Fruit fly (Drosophila melanogaster) whole organism, adult: ENCODE results near the gene Ddrgk1.

Experiments used
- CG11617 ChIP-seq: fragments of 200-800 bp; sonication (Bioruptor generic); optimal IDR thresholded peaks from 2 replicates; lab custom pipeline; 2017; ENCODE audit warnings: mild to moderate bottlenecking, missing biosample characterization, missing genetic modification reagents, missing genetic modification characterization
- CG12768 ChIP-seq: fragments of 200-800 bp; sonication (Bioruptor generic); optimal IDR thresholded peaks from 2 replicates; lab custom pipeline; 2017; ENCODE audit warnings: missing biosample characterization, missing genetic modification characterization, mild to moderate bottlenecking, moderate library complexity, missing genetic modification reagents
- CG1620 ChIP-seq: fragments of 200-800 bp; sonication (Bioruptor generic); optimal IDR thresholded peaks from 2 replicates; lab custom pipeline; 2016; ENCODE audit warnings: missing biosample characterization, missing genetic modification characterization
- CG33017 ChIP-seq: fragments of 200-800 bp; sonication (Bioruptor generic); optimal IDR thresholded peaks from 2 replicates; lab custom pipeline; 2018; ENCODE audit warnings: missing biosample characterization, mild to moderate bottlenecking, missing genetic modification characterization, moderate library complexity
- CG7045 ChIP-seq: fragments of 200-800 bp; sonication (Bioruptor generic); optimal IDR thresholded peaks from 2 replicates; lab custom pipeline; 2017; ENCODE audit warnings: missing biosample characterization, mild to moderate bottlenecking, missing genetic modification characterization
- Mnt ChIP-seq: fragments of 200-800 bp; sonication (Bioruptor generic); optimal IDR thresholded peaks from 2 replicates; lab custom pipeline; 2016; ENCODE audit warnings: missing biosample characterization, mild to moderate bottlenecking, missing genetic modification characterization
- bab1 ChIP-seq: fragments of 200-800 bp; sonication (Bioruptor generic); optimal IDR thresholded peaks from 3 replicates; lab custom pipeline; 2019; ENCODE audit warnings: missing biosample characterization, mild to moderate bottlenecking, missing genetic modification characterization, moderate library complexity
- cic ChIP-seq: fragments of 200-800 bp; sonication (Bioruptor generic); optimal IDR thresholded peaks from 2 replicates; lab custom pipeline; 2017; ENCODE audit warnings: missing biosample characterization, mild to moderate bottlenecking, missing genetic modification characterization, moderate library complexity
- cnc ChIP-seq, 2 experiments: fragments of >200 bp; optimal IDR thresholded peaks; 2 replicates each; lab custom pipeline; 2017
- kay ChIP-seq: fragments of 200-800 bp; sonication (Bioruptor generic); peaks from one replicate; lab custom pipeline; 2016; ENCODE audit warnings: missing biosample characterization, missing genetic modification characterization, borderline replicate concordance
- ovo ChIP-seq: fragments of 200-800 bp; sonication (Bioruptor generic); optimal IDR thresholded peaks from 2 replicates; lab custom pipeline; 2016; ENCODE audit warnings: missing biosample characterization, missing genetic modification characterization
- pad ChIP-seq: fragments of 200-800 bp; sonication (Bioruptor generic); optimal IDR thresholded peaks from 3 replicates; lab custom pipeline; 2017; ENCODE audit warnings: missing biosample characterization, missing genetic modification characterization, mild to moderate bottlenecking, moderate library complexity, missing genetic modification reagents
- tj ChIP-seq: fragments of 200-800 bp; sonication (Bioruptor generic); optimal IDR thresholded peaks from 3 replicates; lab custom pipeline; 2017; ENCODE audit warnings: missing biosample characterization, mild to moderate bottlenecking, missing genetic modification characterization, moderate library complexity

DNA sequence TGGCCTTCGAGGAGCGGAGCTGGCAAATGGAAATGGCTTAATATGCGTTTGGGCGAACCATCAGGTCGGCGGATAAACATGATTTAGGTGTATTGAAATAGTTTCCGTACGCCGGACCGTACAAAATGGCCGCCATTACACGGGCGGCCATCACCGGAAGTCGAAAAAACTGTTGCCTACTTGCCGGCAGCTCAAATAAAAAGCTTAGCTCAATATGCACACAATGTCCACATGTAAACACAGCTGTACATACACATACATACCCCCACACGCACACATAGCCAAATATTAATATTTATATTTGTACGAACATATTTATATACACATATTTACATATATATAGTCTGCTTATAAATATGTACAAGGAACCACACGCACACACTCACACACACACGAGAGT is 48.3 kb downstream of the Ddrgk1 start:
- no peak for TF ChIP-seq Mnt (GFP tag; lab: Kevin White, UChicago)
- TF ChIP-seq CG11617 (GFP tag; lab: Kevin White, UChicago): no peak
- no peak for TF ChIP-seq kay (GFP tag; lab: Kevin White, UChicago)
- TF ChIP-seq ovo (GFP tag; lab: Kevin White, UChicago): no peak
- TF ChIP-seq bab1 (GFP tag; lab: Kevin White, UChicago): peak; percentile 1
- TF ChIP-seq CG12768 (GFP tag; lab: Kevin White, UChicago): no peak
- TF ChIP-seq CG1620 (GFP tag; lab: Kevin White, UChicago): no peak
- TF ChIP-seq cic (GFP tag; lab: Kevin White, UChicago): no peak
- no peak for TF ChIP-seq pad (GFP tag; lab: Kevin White, UChicago)
- TF ChIP-seq cnc (optimal IDR thresholded peaks at IDR 0.05; lab: Kevin White, UChicago): no peak
- TF ChIP-seq CG33017 (tag; lab: Kevin White, UChicago): no peak
- no peak for TF ChIP-seq tj (GFP tag; lab: Kevin White, UChicago)
- TF ChIP-seq CG7045 (GFP tag; lab: Kevin White, UChicago): no peak
